Fruit fly (Drosophila melanogaster) whole organism, prepupa: Measurements from ENCODE around the gene Dyro.

ENCODE experiments used
- Blimp-1 ChIP-seq: fragments of 200-800 bp; sonication (Bioruptor generic); optimal IDR thresholded peaks from 3 replicates; lab custom pipeline; 2017; ENCODE audit warnings: missing biosample characterization, missing genetic modification characterization, mild to moderate bottlenecking, moderate library complexity, missing genetic modification reagents
- CG10631 ChIP-seq: fragments of 200-800 bp; sonication (Bioruptor generic); optimal IDR thresholded peaks from 2 replicates; lab custom pipeline; 2016; ENCODE audit warnings: missing biosample characterization, missing genetic modification characterization
- CG10669 ChIP-seq: fragments of 200-800 bp; sonication (Bioruptor generic); optimal IDR thresholded peaks from 3 replicates; lab custom pipeline; 2018; ENCODE audit warnings: missing biosample characterization, mild to moderate bottlenecking, missing genetic modification characterization, moderate library complexity
- CG11762 ChIP-seq: fragments of 200-800 bp; sonication (Bioruptor generic); optimal IDR thresholded peaks from 3 replicates; lab custom pipeline; 2016; ENCODE audit warnings: missing biosample characterization, missing genetic modification characterization; ENCODE audit not compliant: insufficient read depth
- CG11902 ChIP-seq: fragments of 200-800 bp; sonication (Bioruptor generic); optimal IDR thresholded peaks from 3 replicates; lab custom pipeline; 2016; ENCODE audit warnings: missing biosample characterization, missing genetic modification characterization
- CG16779 ChIP-seq: fragments of 200-800 bp; sonication (Bioruptor generic); optimal IDR thresholded peaks from 3 replicates; lab custom pipeline; 2017; ENCODE audit warnings: missing biosample characterization, mild to moderate bottlenecking, missing genetic modification characterization
- CG3032 ChIP-seq: fragments of 200-800 bp; optimal IDR thresholded peaks from 2 replicates; lab custom pipeline; 2019; ENCODE audit warnings: missing biosample characterization, mild to moderate bottlenecking, missing genetic modification characterization, moderate library complexity
- CG31627 ChIP-seq: fragments of 200-800 bp; sonication (Bioruptor generic); optimal IDR thresholded peaks from 3 replicates; lab custom pipeline; 2016; ENCODE audit warnings: missing biosample characterization, missing genetic modification characterization
- CG34406 ChIP-seq: fragments of 200-800 bp; sonication (Bioruptor generic); optimal IDR thresholded peaks from 3 replicates; lab custom pipeline; 2016; ENCODE audit warnings: missing biosample characterization, missing genetic modification characterization
- CG3919 ChIP-seq: fragments of 200-800 bp; sonication (Bioruptor generic); optimal IDR thresholded peaks from 3 replicates; lab custom pipeline; 2016; ENCODE audit warnings: missing biosample characterization, missing genetic modification characterization
- CG4318 ChIP-seq: fragments of 200-800 bp; sonication (Bioruptor generic); optimal IDR thresholded peaks from 3 replicates; lab custom pipeline; 2017; ENCODE audit warnings: missing biosample characterization, mild to moderate bottlenecking, missing genetic modification characterization
- CG6163 ChIP-seq: fragments of 200-800 bp; sonication (Bioruptor generic); IDR thresholded peaks from 3 replicates; pipeline ENCODE4 v1.3.6; 2022; ENCODE audit warnings: missing biosample characterization, missing genetic modification characterization
- CG6276 ChIP-seq: fragments of 200-800 bp; sonication (Bioruptor generic); optimal IDR thresholded peaks from 2 replicates; lab custom pipeline; 2017; ENCODE audit warnings: missing biosample characterization, mild to moderate bottlenecking, missing genetic modification characterization
- CG6792 ChIP-seq: fragments of 200-800 bp; sonication (Bioruptor generic); optimal IDR thresholded peaks from 3 replicates; lab custom pipeline; 2016; ENCODE audit warnings: missing biosample characterization, missing genetic modification characterization
- CG6808 ChIP-seq: fragments of 200-800 bp; sonication (Bioruptor generic); optimal IDR thresholded peaks from 3 replicates; lab custom pipeline; 2017; ENCODE audit warnings: missing biosample characterization, missing genetic modification characterization, mild to moderate bottlenecking, moderate library complexity, missing genetic modification reagents
- CG7368 ChIP-seq: fragments of 200-800 bp; sonication (Bioruptor generic); optimal IDR thresholded peaks from 3 replicates; lab custom pipeline; 2016; ENCODE audit warnings: missing biosample characterization, missing genetic modification characterization
- CG8119 ChIP-seq: fragments of 200-800 bp; sonication (Bioruptor generic); IDR thresholded peaks from 3 replicates; pipeline ENCODE4 v1.3.6; 2022; ENCODE audit warnings: missing biosample characterization, missing genetic modification characterization
- CG8319 ChIP-seq: fragments of 200-800 bp; sonication (Bioruptor generic); optimal IDR thresholded peaks from 3 replicates; lab custom pipeline; 2016; ENCODE audit warnings: missing biosample characterization, missing genetic modification characterization
- CG8632 ChIP-seq: fragments of 200-800 bp; sonication (Bioruptor generic); optimal IDR thresholded peaks from 3 replicates; lab custom pipeline; 2016; ENCODE audit warnings: missing biosample characterization, missing genetic modification characterization
- CG9139 ChIP-seq: fragments of 200-800 bp; sonication (Bioruptor generic); optimal IDR thresholded peaks from 3 replicates; lab custom pipeline; 2017; ENCODE audit warnings: missing biosample characterization, mild to moderate bottlenecking, missing genetic modification characterization
- Eip75B ChIP-seq: fragments of 200-800 bp; sonication (Bioruptor generic); optimal IDR thresholded peaks from 3 replicates; lab custom pipeline; 2016; ENCODE audit warnings: missing biosample characterization, missing genetic modification characterization
- Eip78C ChIP-seq: fragments of 200-800 bp; sonication (Bioruptor generic); peaks from one replicate; lab custom pipeline; 2016; ENCODE audit warnings: missing biosample characterization, missing genetic modification characterization
- Eip93F ChIP-seq: fragments of 200-800 bp; sonication (Bioruptor generic); optimal IDR thresholded peaks from 2 replicates; lab custom pipeline; 2016; ENCODE audit warnings: missing biosample characterization, mild to moderate bottlenecking, missing genetic modification characterization
- Ets96B ChIP-seq: fragments of 200-800 bp; optimal IDR thresholded peaks from 2 replicates; lab custom pipeline; 2019; ENCODE audit warnings: missing biosample characterization, mild to moderate bottlenecking, missing genetic modification characterization, moderate library complexity
- Gug ChIP-seq: fragments of 200-800 bp; sonication (Bioruptor generic); IDR thresholded peaks from 2 replicates; pipeline ENCODE4 v1.3.6; 2022; ENCODE audit warnings: missing biosample characterization, missing genetic modification characterization
- Hr39 ChIP-seq: fragments of 200-800 bp; sonication (Bioruptor generic); optimal IDR thresholded peaks from 2 replicates; lab custom pipeline; 2016; ENCODE audit warnings: missing biosample characterization, missing genetic modification characterization
- Hr4 ChIP-seq: fragments of 200-800 bp; sonication (Bioruptor generic); optimal IDR thresholded peaks from 3 replicates; lab custom pipeline; 2016; ENCODE audit warnings: missing biosample characterization, missing genetic modification characterization
- Lpt ChIP-seq: fragments of 200-800 bp; sonication (Bioruptor generic); optimal IDR thresholded peaks from 3 replicates; lab custom pipeline; 2016; ENCODE audit warnings: missing biosample characterization, missing genetic modification characterization
- Met ChIP-seq: fragments of 200-800 bp; sonication (Bioruptor generic); optimal IDR thresholded peaks from 3 replicates; lab custom pipeline; 2016; ENCODE audit warnings: missing biosample characterization, missing genetic modification characterization
- OdsH ChIP-seq: fragments of 200-800 bp; sonication (Bioruptor generic); optimal IDR thresholded peaks from 3 replicates; lab custom pipeline; 2016; ENCODE audit warnings: missing biosample characterization, missing genetic modification characterization
- Smox ChIP-seq: fragments of 200-800 bp; sonication (Bioruptor generic); optimal IDR thresholded peaks from 3 replicates; lab custom pipeline; 2016; ENCODE audit warnings: missing biosample characterization, missing genetic modification characterization
- Sox14 ChIP-seq: fragments of 200-800 bp; sonication (Bioruptor generic); optimal IDR thresholded peaks from 3 replicates; lab custom pipeline; 2016; ENCODE audit warnings: missing biosample characterization, missing genetic modification characterization
- Sox15 ChIP-seq: fragments of 200-800 bp; sonication (Bioruptor generic); optimal IDR thresholded peaks from 3 replicates; lab custom pipeline; 2016; ENCODE audit warnings: missing biosample characterization, missing genetic modification characterization
- achi ChIP-seq: fragments of 200-800 bp; sonication (Bioruptor generic); optimal IDR thresholded peaks from 3 replicates; lab custom pipeline; 2016; ENCODE audit warnings: missing biosample characterization, missing genetic modification characterization
- acj6 ChIP-seq: fragments of 200-800 bp; sonication (Bioruptor generic); optimal IDR thresholded peaks from 3 replicates; lab custom pipeline; 2016; ENCODE audit warnings: missing biosample characterization, missing genetic modification characterization
- cyc ChIP-seq: fragments of 200-800 bp; sonication (Bioruptor generic); optimal IDR thresholded peaks from 3 replicates; lab custom pipeline; 2016; ENCODE audit warnings: missing biosample characterization, missing genetic modification characterization
- dac ChIP-seq: fragments of 200-800 bp; sonication (Bioruptor generic); optimal IDR thresholded peaks from 2 replicates; lab custom pipeline; 2017; ENCODE audit warnings: missing biosample characterization, mild to moderate bottlenecking, missing genetic modification characterization
- eg ChIP-seq: fragments of 200-800 bp; sonication (Bioruptor generic); IDR thresholded peaks from 3 replicates; pipeline ENCODE4 v1.3.6; 2022; ENCODE audit warnings: missing biosample characterization, missing genetic modification characterization
- fd85E ChIP-seq: fragments of 200-800 bp; sonication (Bioruptor generic); optimal IDR thresholded peaks from 3 replicates; lab custom pipeline; 2016; ENCODE audit warnings: missing biosample characterization, missing genetic modification characterization
- fkh ChIP-seq: fragments of 200-800 bp; sonication (Bioruptor generic); optimal IDR thresholded peaks from 3 replicates; lab custom pipeline; 2017; ENCODE audit warnings: missing biosample characterization, mild to moderate bottlenecking, missing genetic modification characterization, moderate library complexity
- lz ChIP-seq: fragments of 200-800 bp; sonication (Bioruptor generic); optimal IDR thresholded peaks from 3 replicates; lab custom pipeline; 2016; ENCODE audit warnings: missing biosample characterization, missing genetic modification characterization
- net ChIP-seq: fragments of 200-800 bp; sonication (Bioruptor generic); optimal IDR thresholded peaks from 3 replicates; lab custom pipeline; 2016; ENCODE audit warnings: missing biosample characterization, missing genetic modification characterization
- salr ChIP-seq, 2 experiments: fragments of 200-800 bp; sonication (Bioruptor generic); optimal IDR thresholded peaks; 3 replicates each; lab custom pipeline; 2016 to 2018; ENCODE audit warnings: missing biosample characterization in 2 of 2, missing genetic modification characterization in 2 of 2, mild to moderate bottlenecking in 1 of 2
- svp ChIP-seq: fragments of 200-800 bp; sonication (Bioruptor generic); peaks from one replicate; lab custom pipeline; 2016; ENCODE audit warnings: missing biosample characterization, missing genetic modification characterization
- topi ChIP-seq: fragments of 200-800 bp; sonication (Bioruptor generic); optimal IDR thresholded peaks from 3 replicates; lab custom pipeline; 2016; ENCODE audit warnings: missing biosample characterization, missing genetic modification characterization
- vri ChIP-seq: fragments of 200-800 bp; sonication (Bioruptor generic); optimal IDR thresholded peaks from 3 replicates; lab custom pipeline; 2016; ENCODE audit warnings: missing biosample characterization, mild to moderate bottlenecking, missing genetic modification characterization

The Dyro gene

dm6 chr3L:11261456-11262082 lies 34.1 kb downstream of the Dyro start (continued):
- TF ChIP-seq CG8319: peak; percentile 75
- TF ChIP-seq CG11902 (GFP tag; lab: Kevin White, UChicago): peak; percentile 84
- peak; percentile 85 for TF ChIP-seq CG6792 (GFP tag; lab: Kevin White, UChicago)
- peak; percentile 90 for TF ChIP-seq OdsH (GFP tag; lab: Kevin White, UChicago)
- peak; percentile 84 for TF ChIP-seq Gug (GFP tag; lab: Robert Waterston, UW)
- TF ChIP-seq Eip93F: peak; percentile 30
- TF ChIP-seq CG9139: peak; percentile 95
- peak; percentile 87 for TF ChIP-seq CG16779
- peak; percentile 54 for TF ChIP-seq Sox14 (GFP tag; lab: Kevin White, UChicago)
- peak; percentile 87 for TF ChIP-seq CG4318 (GFP tag; lab: Kevin White, UChicago)
- TF ChIP-seq vri (GFP tag; lab: Kevin White, UChicago): peak; percentile 48
- peak; percentile 96 for TF ChIP-seq CG8119 (GFP tag; lab: Robert Waterston, UW)
- peak; percentile 89 for TF ChIP-seq CG10669 (GFP tag; lab: Kevin White, UChicago)
- TF ChIP-seq CG3919: peak; percentile 87
- TF ChIP-seq achi (GFP tag; lab: Kevin White, UChicago): peak; percentile 91
- TF ChIP-seq cyc (GFP tag; lab: Kevin White, UChicago): peak; percentile 79
- peak; percentile 76 for TF ChIP-seq Smox
- peak; percentile 95 for TF ChIP-seq Ets96B (tag; lab: Kevin White, UChicago)
- peak; percentile 86 for TF ChIP-seq CG10631 (GFP tag; lab: Kevin White, UChicago)
- TF ChIP-seq lz (GFP tag; lab: Kevin White, UChicago): peak; percentile 70
- TF ChIP-seq, all 60 proteins: peak for 58

DNA sequence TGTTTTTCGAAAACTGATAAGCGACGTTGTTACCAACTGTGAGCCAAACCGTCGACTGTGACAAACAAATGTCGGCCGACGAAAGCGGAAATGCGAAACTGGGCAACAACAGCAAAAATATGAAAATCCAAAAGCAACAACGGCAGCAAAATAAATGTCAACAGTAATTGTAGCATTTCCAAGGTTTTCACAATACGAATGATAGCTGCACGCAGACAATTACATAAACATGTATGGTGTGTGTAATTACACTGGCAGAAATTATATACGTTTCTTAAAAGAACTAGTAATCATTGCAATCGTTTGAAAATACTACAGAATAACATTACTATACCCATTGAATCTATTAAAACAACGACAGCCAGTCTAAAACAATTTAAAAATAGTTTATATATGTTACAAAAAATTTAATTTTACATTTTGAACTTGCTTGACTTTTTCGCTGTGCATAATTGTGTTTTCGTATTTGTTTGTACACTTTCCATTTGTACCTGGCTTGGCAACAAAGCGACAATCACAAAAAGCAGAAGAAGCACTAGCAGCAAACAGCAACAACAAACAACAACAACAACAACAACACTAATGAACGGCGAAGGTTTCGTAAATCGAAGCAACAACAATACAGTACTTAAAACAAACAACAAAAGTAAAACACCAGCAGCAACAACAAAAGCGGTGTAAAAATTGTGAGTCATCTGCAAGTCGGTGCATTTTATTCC lies 34.8 kb downstream of the Dyro start:
- TF ChIP-seq CG3032 (peak; percentile 53), CG8632 (GFP tag; lab: Kevin White, UChicago) (peak; percentile 44), CG6808 (GFP tag; lab: Kevin White, UChicago) (no peak), Blimp-1 (no peak), Hr4 (peak; percentile 66), CG11902 (GFP tag; lab: Kevin White, UChicago) (peak; percentile 45), eg (GFP tag; lab: Robert Waterston, UW) (peak; percentile 82), Sox14 (GFP tag; lab: Kevin White, UChicago) (peak; percentile 58), fkh (peak; percentile 84), topi (peak; percentile 67), fd85E (no peak), CG3919 (peak; percentile 61), Eip78C (peak; percentile 90), Hr39 (GFP tag; lab: Kevin White, UChicago) (peak; percentile 53), cyc (GFP tag; lab: Kevin White, UChicago) (peak; percentile 12), CG6163 (GFP tag; lab: Robert Waterston, UW) (peak; percentile 84), svp (peak; percentile 79), CG34406 (GFP tag; lab: Kevin White, UChicago) (peak; percentile 63), Lpt (GFP tag; lab: Kevin White, UChicago) (no peak), Smox (peak; percentile 40), lz (GFP tag; lab: Kevin White, UChicago) (peak; percentile 45), Eip75B (GFP tag; lab: Kevin White, UChicago) (peak; percentile 62), CG16779 (no peak), net (GFP tag; lab: Kevin White, UChicago) (no peak), CG31627 (GFP tag; lab: Kevin White, UChicago) (peak; percentile 54), salr (GFP tag; optimal IDR thresholded peaks at IDR 0.05; lab: Kevin White, UChicago) (peak in 1 of 2 experiments; percentile 63), CG4318 (GFP tag; lab: Kevin White, UChicago) (no peak), CG6276 (GFP tag; lab: Kevin White, UChicago) (no peak), CG11762 (GFP tag; lab: Kevin White, UChicago) (no peak), CG10669 (GFP tag; lab: Kevin White, UChicago) (peak; percentile 12), CG7368 (GFP tag; lab: Kevin White, UChicago) (no peak), acj6 (GFP tag; lab: Kevin White, UChicago) (peak; percentile 62), Sox15 (GFP tag; lab: Kevin White, UChicago) (peak; percentile 24), Met (GFP tag; lab: Kevin White, UChicago) (peak; percentile 61), dac (GFP tag; lab: Kevin White, UChicago) (no peak), OdsH (GFP tag; lab: Kevin White, UChicago) (peak; percentile 64), CG8319 (peak; percentile 28), CG8119 (GFP tag; lab: Robert Waterston, UW) (peak; percentile 57), CG10631 (GFP tag; lab: Kevin White, UChicago) (no peak)
